Fruit fly (Drosophila melanogaster): ENCODE data around the gene Asciz.

Asciz gene

dm6 chr3L:3198447-3199402 lies 32.7 kb upstream of the Asciz start, which contains the start of the genes CG32276 and gry (continued):
- TF ChIP-seq CG2199 (GFP tag; IDR thresholded peaks at IDR 0.05), result 0 out of 3 replicates have a peak, but pooled peaks have one; percentile 32
- TF ChIP-seq CG4328 (GFP tag; optimal IDR thresholded peaks at IDR 0.05), result peak; percentile 70
- TF ChIP-seq Trl (optimal IDR thresholded peaks at IDR 0.05), result peak in 1 of 2 experiments; percentile 14
- peak; percentile 85 for TF ChIP-seq Trl (GFP tag; optimal IDR thresholded peaks at IDR 0.05)
- TF ChIP-seq Hey (tag; optimal IDR thresholded peaks at IDR 0.05), result no peak
- peak; percentile 91 for TF ChIP-seq CG12391 (tag; optimal IDR thresholded peaks at IDR 0.05)
- peak; percentile 67 for TF ChIP-seq slp2 (GFP tag; optimal IDR thresholded peaks at IDR 0.05)
- TF ChIP-seq CG8388 (GFP tag; optimal IDR thresholded peaks at IDR 0.05), result peak; percentile 60
- TF ChIP-seq CG31365 (tag; optimal IDR thresholded peaks at IDR 0.05), result no peak
- TF ChIP-seq slbo (GFP tag; IDR thresholded peaks at IDR 0.05), result peak; percentile 86
- TF ChIP-seq Fer1 (GFP tag; optimal IDR thresholded peaks at IDR 0.05), result peak; percentile 77
- TF ChIP-seq Hr51 (GFP tag; optimal IDR thresholded peaks at IDR 0.05), result peak in 1 of 2 experiments; percentile 78
- peak; percentile 74 for TF ChIP-seq chm (GFP tag; IDR thresholded peaks at IDR 0.05)
- no peak for TF ChIP-seq CG15269 (tag; optimal IDR thresholded peaks at IDR 0.05)
- peak; percentile 83 for TF ChIP-seq ftz-f1 (GFP tag; optimal IDR thresholded peaks at IDR 0.05)
- peak; percentile 84 for TF ChIP-seq nom (GFP tag; optimal IDR thresholded peaks at IDR 0.05)
- peak; percentile 93 for TF ChIP-seq row (GFP tag; IDR thresholded peaks at IDR 0.05)
- no peak for TF ChIP-seq Nf-YC (tag; optimal IDR thresholded peaks at IDR 0.05)
- TF ChIP-seq CG14710 (tag; optimal IDR thresholded peaks at IDR 0.05), result peak; percentile 91
- TF ChIP-seq Stat92E (GFP tag; optimal IDR thresholded peaks at IDR 0.05), result peak in 1 of 3 experiments; percentile 54
- TF ChIP-seq CG16813 (GFP tag; IDR thresholded peaks at IDR 0.05; ENCODE audit: partially characterized antibody), result peak; percentile 50; the same call in 2 of the 3 replicates
- TF ChIP-seq CG5180 (GFP tag; optimal IDR thresholded peaks at IDR 0.05), result no peak
- no peak for TF ChIP-seq CTCF (GFP tag; optimal IDR thresholded peaks at IDR 0.05)
- no peak for TF ChIP-seq CG2678 (tag; optimal IDR thresholded peaks at IDR 0.05)
- peak in 1 of 2 experiments; percentile 91 for TF ChIP-seq insv (GFP tag; optimal IDR thresholded peaks at IDR 0.05)
- no peak for TF ChIP-seq Asciz (GFP tag; optimal IDR thresholded peaks at IDR 0.05)
- TF ChIP-seq shn (GFP tag; optimal IDR thresholded peaks at IDR 0.05), result peak; percentile 65
- no peak for TF ChIP-seq yki (optimal IDR thresholded peaks at IDR 0.05)
- TF ChIP-seq ase (GFP tag; IDR thresholded peaks at IDR 0.05), result peak; percentile 58; the same call in 1 of the 3 replicates
- peak; percentile 74 for TF ChIP-seq CG18764 (GFP tag; optimal IDR thresholded peaks at IDR 0.05)
- no peak for TF ChIP-seq CG11398 (GFP tag; optimal IDR thresholded peaks at IDR 0.05)
- TF ChIP-seq CG10274 (GFP tag; optimal IDR thresholded peaks at IDR 0.05), result no peak
- no peak for TF ChIP-seq CG31441 (GFP tag; IDR thresholded peaks at IDR 0.05)
- TF ChIP-seq Spps (tag; optimal IDR thresholded peaks at IDR 0.05), result peak; percentile 57
- no peak for TF ChIP-seq gem (tag; optimal IDR thresholded peaks at IDR 0.05)
- TF ChIP-seq Nf-YA (GFP tag; IDR thresholded peaks at IDR 0.05), result no peak
- TF ChIP-seq Xbp1 (GFP tag; optimal IDR thresholded peaks at IDR 0.05), result peak; percentile 96
- peak; percentile 60 for TF ChIP-seq CG18619 (GFP tag; optimal IDR thresholded peaks at IDR 0.05)
- TF ChIP-seq tin (GFP tag; optimal IDR thresholded peaks at IDR 0.05), result peak; percentile 85
- TF ChIP-seq CG4404 (GFP tag; IDR thresholded peaks at IDR 0.05), result peak; percentile 33; the same call in 1 of the 2 replicates
- TF ChIP-seq nmo (GFP tag; optimal IDR thresholded peaks at IDR 0.05), result peak; percentile 84
- TF ChIP-seq Hr78 (GFP tag; optimal IDR thresholded peaks at IDR 0.05), result no peak
- TF ChIP-seq CG17385 (GFP tag; optimal IDR thresholded peaks at IDR 0.05), result peak; percentile 64
- TF ChIP-seq CG30431 (GFP tag; optimal IDR thresholded peaks at IDR 0.05), result peak; percentile 9
- TF ChIP-seq CG7839 (tag; optimal IDR thresholded peaks at IDR 0.05), result no peak
- TF ChIP-seq CG4424 (GFP tag; optimal IDR thresholded peaks at IDR 0.05), result peak; percentile 85
- peak; percentile 82 for TF ChIP-seq Mad (GFP tag; optimal IDR thresholded peaks at IDR 0.05)
- peak; percentile 54 to 71 for TF ChIP-seq chif (GFP tag; optimal IDR thresholded peaks at IDR 0.05)
